Fruit fly (Drosophila melanogaster) whole organism, embryonic: ENCODE data around the gene CG43689.

ENCODE experiments used
- Adf1 ChIP-seq: fragments of 200-800 bp; sonication (Bioruptor generic); IDR thresholded peaks from 2 replicates; pipeline ENCODE4 v1.3.6; 2022; ENCODE audit warnings: missing biosample characterization, missing genetic modification characterization
- B-H1 ChIP-seq: fragments of 200-800 bp; sonication (Bioruptor generic); IDR thresholded peaks from 3 replicates; pipeline ENCODE4 v1.3.6; 2022; ENCODE audit warnings: missing biosample characterization, missing genetic modification characterization
- C15 ChIP-seq: fragments of 200-800 bp; sonication (Bioruptor generic); IDR thresholded peaks from 3 replicates; pipeline ENCODE4 v1.3.6; 2022; ENCODE audit warnings: missing biosample characterization, missing genetic modification characterization
- CG10565 ChIP-seq: fragments of 200-800 bp; sonication (Bioruptor generic); optimal IDR thresholded peaks from 3 replicates; lab custom pipeline; 2016; ENCODE audit warnings: missing biosample characterization, mild to moderate bottlenecking, missing genetic modification characterization
- CG1233 ChIP-seq: fragments of 200-800 bp; sonication (Bioruptor generic); optimal IDR thresholded peaks from 4 replicates; lab custom pipeline; 2018; ENCODE audit warnings: missing biosample characterization, mild to moderate bottlenecking, missing genetic modification characterization
- CG12744 ChIP-seq: fragments of 200-800 bp; sonication (Bioruptor generic); optimal IDR thresholded peaks from 2 replicates; lab custom pipeline; 2016; ENCODE audit warnings: missing biosample characterization, missing genetic modification characterization
- CG13894 ChIP-seq: fragments of 200-800 bp; sonication (Bioruptor generic); optimal IDR thresholded peaks from 3 replicates; lab custom pipeline; 2018; ENCODE audit warnings: missing biosample characterization, mild to moderate bottlenecking, missing genetic modification characterization, moderate library complexity
- CG14710 ChIP-seq: fragments of 200-800 bp; sonication (Bioruptor generic); optimal IDR thresholded peaks from 3 replicates; lab custom pipeline; 2019; ENCODE audit warnings: missing biosample characterization, mild to moderate bottlenecking, missing genetic modification characterization, moderate library complexity
- CG14965 ChIP-seq: fragments of 200-800 bp; sonication (Bioruptor generic); optimal IDR thresholded peaks from 2 replicates; lab custom pipeline; 2016; ENCODE audit warnings: missing biosample characterization, missing genetic modification characterization, borderline replicate concordance
- CG2129 ChIP-seq: fragments of 200-800 bp; sonication (Bioruptor generic); IDR thresholded peaks from 2 replicates; pipeline ENCODE4 v1.3.6; 2022; ENCODE audit warnings: missing biosample characterization, missing genetic modification characterization; ENCODE audit not compliant: partially characterized antibody
- CG32772 ChIP-seq: fragments of 200-800 bp; sonication (Bioruptor generic); IDR thresholded peaks from 2 replicates; pipeline ENCODE4 v1.3.6; 2022; ENCODE audit warnings: missing biosample characterization, missing genetic modification characterization
- CG42726 ChIP-seq: fragments of 200-800 bp; sonication (Bioruptor generic); IDR thresholded peaks from 2 replicates; pipeline ENCODE4 v1.3.6; 2022; ENCODE audit warnings: missing biosample characterization, missing genetic modification characterization; ENCODE audit not compliant: partially characterized antibody
- CG4404 ChIP-seq: fragments of 200-800 bp; sonication (Bioruptor generic); IDR thresholded peaks from 2 replicates; pipeline ENCODE4 v1.3.6; 2022; ENCODE audit warnings: missing biosample characterization, missing genetic modification characterization
- CG6689 ChIP-seq: fragments of 200-800 bp; sonication (Bioruptor generic); IDR thresholded peaks from 2 replicates; pipeline ENCODE4 v1.3.6; 2022; ENCODE audit warnings: missing biosample characterization, missing genetic modification characterization
- CG7271 ChIP-seq: fragments of 200-800 bp; sonication (Bioruptor generic); optimal IDR thresholded peaks from 2 replicates; lab custom pipeline; 2018; ENCODE audit warnings: missing biosample characterization, mild to moderate bottlenecking, missing genetic modification characterization, moderate library complexity
- CG7963 ChIP-seq: fragments of 200-800 bp; sonication (Bioruptor generic); IDR thresholded peaks from 3 replicates; pipeline ENCODE4 v1.3.6; 2022; ENCODE audit warnings: missing biosample characterization, missing genetic modification characterization; ENCODE audit not compliant: partially characterized antibody
- Dad ChIP-seq: fragments of 200-800 bp; sonication (Bioruptor generic); optimal IDR thresholded peaks from 3 replicates; lab custom pipeline; 2016; ENCODE audit warnings: missing biosample characterization, missing genetic modification characterization
- ERR ChIP-seq: fragments of 200-800 bp; sonication (Bioruptor generic); optimal IDR thresholded peaks from 2 replicates; lab custom pipeline; 2016; ENCODE audit warnings: missing biosample characterization, missing genetic modification characterization
- Eip74EF ChIP-seq, 2 experiments: fragments of 200-800 bp in 1 of 2; fragments of >200 bp in 1 of 2; sonication (Bioruptor generic) in 1 of 2; optimal IDR thresholded peaks; 2 replicates each; lab custom pipeline; 2017 to 2019; ENCODE audit warnings: missing biosample characterization in 2 of 2, missing genetic modification characterization in 2 of 2, mild to moderate bottlenecking in 1 of 2, moderate library complexity in 1 of 2
- Fer3 ChIP-seq: fragments of 200-800 bp; sonication (Bioruptor generic); optimal IDR thresholded peaks from 2 replicates; lab custom pipeline; 2018; ENCODE audit warnings: missing biosample characterization, mild to moderate bottlenecking, missing genetic modification characterization, moderate library complexity
- Hey ChIP-seq: fragments of 200-800 bp; sonication (Bioruptor generic); optimal IDR thresholded peaks from 3 replicates; lab custom pipeline; 2018; ENCODE audit warnings: missing biosample characterization, mild to moderate bottlenecking, missing genetic modification characterization
- HmgD ChIP-seq: fragments of 200-800 bp; sonication (Bioruptor generic); optimal IDR thresholded peaks from 3 replicates; lab custom pipeline; 2016; ENCODE audit warnings: missing biosample characterization, missing genetic modification characterization
- Hmr ChIP-seq: fragments of 200-800 bp; sonication (Bioruptor generic); optimal IDR thresholded peaks from 3 replicates; lab custom pipeline; 2017; ENCODE audit warnings: mild to moderate bottlenecking, missing biosample characterization, missing genetic modification reagents, missing genetic modification characterization
- NC2β ChIP-seq: fragments of 200-800 bp; sonication (Bioruptor generic); optimal IDR thresholded peaks from 2 replicates; lab custom pipeline; 2016; ENCODE audit warnings: missing biosample characterization, missing genetic modification characterization
- NfI ChIP-seq: fragments of 200-800 bp; sonication (Bioruptor generic); optimal IDR thresholded peaks from 3 replicates; lab custom pipeline; 2018; ENCODE audit warnings: missing biosample characterization, mild to moderate bottlenecking, missing genetic modification characterization, moderate library complexity
- Rx ChIP-seq: fragments of 200-800 bp; sonication (Bioruptor generic); IDR thresholded peaks from 2 replicates; pipeline ENCODE4 v1.3.6; 2022; ENCODE audit warnings: missing biosample characterization, missing genetic modification characterization
- Scr ChIP-seq: fragments of 200-800 bp; sonication (Bioruptor generic); IDR thresholded peaks from 2 replicates; pipeline ENCODE4 v1.3.6; 2022; ENCODE audit warnings: missing biosample characterization, missing genetic modification characterization; ENCODE audit not compliant: partially characterized antibody
- Six4 ChIP-seq: fragments of 200-800 bp; sonication (Bioruptor generic); optimal IDR thresholded peaks from 2 replicates; lab custom pipeline; 2016; ENCODE audit warnings: missing biosample characterization, missing genetic modification characterization
- Sry-δ ChIP-seq: fragments of 200-800 bp; sonication (Bioruptor generic); optimal IDR thresholded peaks from 2 replicates; lab custom pipeline; 2016; ENCODE audit warnings: missing biosample characterization, missing genetic modification characterization
- Stat92E ChIP-seq, 3 experiments: fragments of >200 bp in 2 of 3; fragments of 200-800 bp in 1 of 3; sonication (Bioruptor generic) in 1 of 3; optimal IDR thresholded peaks; 2 replicates each; lab custom pipeline; 2017 to 2019; ENCODE audit warnings: missing biosample characterization in 3 of 3, missing genetic modification characterization in 3 of 3, mild to moderate bottlenecking in 1 of 3, moderate library complexity in 1 of 3
- ap ChIP-seq: fragments of 200-800 bp; sonication (Bioruptor generic); IDR thresholded peaks from 2 replicates; pipeline ENCODE4 v1.3.6; 2022; ENCODE audit warnings: missing biosample characterization, missing genetic modification characterization
- ara ChIP-seq: fragments of 200-800 bp; sonication (Bioruptor generic); IDR thresholded peaks from 2 replicates; pipeline ENCODE4 v1.3.6; 2022; ENCODE audit warnings: missing biosample characterization, missing genetic modification characterization
- ci ChIP-seq: fragments of 200-800 bp; sonication (Bioruptor generic); IDR thresholded peaks from 3 replicates; pipeline ENCODE4 v1.3.6; 2022; ENCODE audit warnings: missing biosample characterization, missing genetic modification characterization
- dan ChIP-seq: fragments of 200-800 bp; sonication (Bioruptor generic); IDR thresholded peaks from 2 replicates; pipeline ENCODE4 v1.3.6; 2022; ENCODE audit warnings: missing biosample characterization, missing genetic modification characterization
- danr ChIP-seq: fragments of 200-800 bp; sonication (Bioruptor generic); IDR thresholded peaks from 2 replicates; pipeline ENCODE4 v1.3.6; 2022; ENCODE audit warnings: missing biosample characterization, missing genetic modification characterization
- dpn ChIP-seq, 2 experiments: fragments of 200-800 bp; sonication (Bioruptor generic); optimal IDR thresholded peaks; 3 replicates each; lab custom pipeline; 2016; ENCODE audit warnings: missing biosample characterization in 2 of 2, missing genetic modification characterization in 2 of 2
- eyg ChIP-seq: fragments of 200-800 bp; sonication (Bioruptor generic); optimal IDR thresholded peaks from 3 replicates; lab custom pipeline; 2016; ENCODE audit warnings: missing biosample characterization, missing genetic modification characterization
- gcm ChIP-seq: fragments of 200-800 bp; sonication (Bioruptor generic); optimal IDR thresholded peaks from 2 replicates; lab custom pipeline; 2019; ENCODE audit warnings: missing biosample characterization, mild to moderate bottlenecking, missing genetic modification characterization, moderate library complexity
- her ChIP-seq: fragments of 200-800 bp; sonication (Bioruptor generic); optimal IDR thresholded peaks from 2 replicates; lab custom pipeline; 2016; ENCODE audit warnings: missing biosample characterization, missing genetic modification characterization
- kni ChIP-seq: fragments of 200-800 bp; sonication (Bioruptor generic); optimal IDR thresholded peaks from 3 replicates; lab custom pipeline; 2017; ENCODE audit warnings: mild to moderate bottlenecking, missing biosample characterization, missing genetic modification reagents, missing genetic modification characterization
- lbe ChIP-seq: fragments of 200-800 bp; sonication (Bioruptor generic); optimal IDR thresholded peaks from 2 replicates; lab custom pipeline; 2016; ENCODE audit warnings: missing biosample characterization, mild to moderate bottlenecking, missing genetic modification characterization
- lov ChIP-seq, 2 experiments: fragments of 200-800 bp in 1 of 2; fragments of >200 bp in 1 of 2; sonication (Bioruptor generic) in 1 of 2; IDR thresholded peaks in 1 of 2; optimal IDR thresholded peaks in 1 of 2; 2 replicates in 1 of 2; 3 replicates in 1 of 2; pipeline versions ENCODE4 v1.3.6 to Lab custom; 2017 to 2022; ENCODE audit warnings: missing biosample characterization in 1 of 2, missing genetic modification characterization in 1 of 2
- nerfin-2 ChIP-seq: fragments of 200-800 bp; sonication (Bioruptor generic); IDR thresholded peaks from 2 replicates; pipeline ENCODE4 v1.3.6; 2022; ENCODE audit warnings: missing biosample characterization, missing genetic modification characterization; ENCODE audit not compliant: partially characterized antibody
- nmo ChIP-seq: fragments of 200-800 bp; sonication (Bioruptor generic); optimal IDR thresholded peaks from 2 replicates; lab custom pipeline; 2018; ENCODE audit warnings: missing biosample characterization, mild to moderate bottlenecking, missing genetic modification characterization, moderate library complexity
- ranshi ChIP-seq: fragments of 200-800 bp; sonication (Bioruptor generic); IDR thresholded peaks from 2 replicates; pipeline ENCODE4 v1.3.6; 2022; ENCODE audit warnings: missing biosample characterization, missing genetic modification characterization
- ro ChIP-seq: fragments of 200-800 bp; sonication (Bioruptor generic); IDR thresholded peaks from 2 replicates; pipeline ENCODE4 v1.3.6; 2022; ENCODE audit warnings: missing biosample characterization, missing genetic modification characterization
- tin ChIP-seq: fragments of 200-800 bp; sonication (Bioruptor generic); optimal IDR thresholded peaks from 3 replicates; lab custom pipeline; 2016; ENCODE audit warnings: missing biosample characterization, missing genetic modification characterization
- trem ChIP-seq: fragments of 200-800 bp; optimal IDR thresholded peaks from 3 replicates; lab custom pipeline; 2019; ENCODE audit warnings: missing biosample characterization, mild to moderate bottlenecking, missing genetic modification characterization, moderate library complexity
- vnd ChIP-seq: fragments of 200-800 bp; sonication (Bioruptor generic); IDR thresholded peaks from 3 replicates; pipeline ENCODE4 v1.3.6; 2022; ENCODE audit warnings: missing biosample characterization, missing genetic modification characterization; ENCODE audit not compliant: partially characterized antibody

The CG43689 gene

DNA sequence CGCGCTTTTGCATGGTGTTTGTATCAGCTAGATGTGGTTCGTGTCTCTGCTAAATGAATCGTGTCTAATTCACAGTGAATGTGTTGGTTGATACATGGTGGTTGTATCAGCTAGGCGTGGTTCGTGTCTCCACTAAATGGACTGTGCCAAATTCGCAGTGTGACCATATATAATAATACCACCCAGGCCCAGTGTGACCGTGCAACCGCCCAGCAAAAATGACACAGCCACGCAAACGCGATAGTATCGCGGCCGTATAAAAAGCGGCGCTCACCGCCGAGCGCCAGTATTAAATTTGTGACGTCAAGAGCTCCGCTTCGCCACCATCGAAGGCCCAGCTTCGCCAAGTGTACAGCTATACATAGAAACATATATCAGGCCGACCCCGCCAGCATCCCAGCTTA lies 30.3 kb downstream of the CG43689 start, which contains the start of gene cib (continued):
- TF ChIP-seq Eip74EF (GFP tag; optimal IDR thresholded peaks at IDR 0.05; lab: Kevin White, UChicago) (peak in 1 of 2 experiments; percentile 30), Sry-δ (GFP tag; lab: Kevin White, UChicago) (peak; percentile 84), CG2129 (peak; percentile 60), ERR (GFP tag; lab: Kevin White, UChicago) (peak; percentile 23), CG6689 (GFP tag; lab: Robert Waterston, UW) (peak; percentile 39; the same call in 1 of the 2 replicates), ranshi (GFP tag; lab: Robert Waterston, UW) (peak; percentile 47; the same call in 1 of the 2 replicates), ap (no peak), Hmr (GFP tag; lab: Kevin White, UChicago) (peak; percentile 87), nmo (GFP tag; lab: Kevin White, UChicago) (peak; percentile 51), her (GFP tag; lab: Kevin White, UChicago) (peak; percentile 61), vnd (GFP tag; lab: Robert Waterston, UW) (peak; percentile 67), ci (peak; percentile 75; the same call in 2 of the 3 replicates), CG7271 (no peak), NC2β (GFP tag; lab: Kevin White, UChicago) (peak; percentile 65), CG14965 (GFP tag; lab: Kevin White, UChicago) (no peak), NfI (GFP tag; lab: Kevin White, UChicago) (peak; percentile 26), CG32772 (GFP tag; lab: Robert Waterston, UW) (peak; percentile 43; the same call in 1 of the 2 replicates), nerfin-2 (GFP tag; lab: Robert Waterston, UW) (peak; percentile 64), B-H1 (GFP tag; lab: Robert Waterston, UW) (no peak; the same call in 2 of the 3 replicates), ro (no peak), danr (GFP tag; lab: Robert Waterston, UW) (no peak), CG14710 (tag; lab: Kevin White, UChicago) (peak; percentile 99), CG1233 (GFP tag; lab: Kevin White, UChicago) (peak; percentile 9), CG7963 (peak; percentile 62; the same call in 2 of the 3 replicates), ara (GFP tag; lab: Robert Waterston, UW) (peak; percentile 36; the same call in 1 of the 2 replicates), CG4404 (no peak), trem (peak; percentile 87), Adf1 (peak; percentile 37; the same call in 1 of the 2 replicates), gcm (GFP tag; lab: Kevin White, UChicago) (peak; percentile 48), Rx (GFP tag; lab: Robert Waterston, UW) (no peak), CG10565 (GFP tag; lab: Kevin White, UChicago) (no peak), Scr (GFP tag; lab: Robert Waterston, UW) (peak; percentile 82), Stat92E (GFP tag; optimal IDR thresholded peaks at IDR 0.05; lab: Kevin White, UChicago) (peak in 1 of 3 experiments; percentile 87), tin (GFP tag; lab: Kevin White, UChicago) (no peak), eyg (GFP tag; lab: Kevin White, UChicago) (no peak), Fer3 (peak; percentile 40), dan (GFP tag; lab: Robert Waterston, UW) (no peak), dpn (GFP tag; optimal IDR thresholded peaks at IDR 0.05; lab: Kevin White, UChicago) (peak in 1 of 2 experiments; percentile 50), CG12744 (GFP tag; lab: Kevin White, UChicago) (peak; percentile 66), lbe (peak; percentile 42), CG13894 (tag; lab: Kevin White, UChicago) (peak; percentile 57), C15 (GFP tag; lab: Robert Waterston, UW) (no peak), kni (no peak), Hey (tag; lab: Kevin White, UChicago) (no peak), HmgD (peak; percentile 68), CG42726 (GFP tag; lab: Robert Waterston, UW) (peak; percentile 87), Dad (GFP tag; lab: Kevin White, UChicago) (peak; percentile 53), Six4 (no peak), lov (optimal IDR thresholded peaks at IDR 0.05; lab: Kevin White, UChicago) (no peak), lov (GFP tag; IDR thresholded peaks at IDR 0.05; lab: Robert Waterston, UW) (no peak)
